ENCODE assay signal across 5 fruit fly cellular contexts in genomic region chr3R:5022426-5022825, dm6.
TF ChIP-seq lines count a peak whose summit lies in the region.

No protein-coding gene starts in this region.

- TF ChIP-seq CTCF in whole organism, embryonic (GFP tag; optimal IDR thresholded peaks at IDR 0.05; lab: Kevin White, UChicago), result no peak

TF ChIP-seq in whole organism, adult, 20 proteins besides CTCF, POLR2A, EP300 and RAD21:
- TF ChIP-seq CG1620 (GFP tag; optimal IDR thresholded peaks at IDR 0.05; lab: Kevin White, UChicago) (no peak), toe (GFP tag; optimal IDR thresholded peaks at IDR 0.05; lab: Kevin White, UChicago) (no peak), CG11617 (GFP tag; optimal IDR thresholded peaks at IDR 0.05; lab: Kevin White, UChicago) (no peak), pad (GFP tag; optimal IDR thresholded peaks at IDR 0.05; lab: Kevin White, UChicago) (no peak), CG33017 (tag; optimal IDR thresholded peaks at IDR 0.05; lab: Kevin White, UChicago) (no peak), CG7045 (GFP tag; optimal IDR thresholded peaks at IDR 0.05; lab: Kevin White, UChicago) (no peak), tj (GFP tag; optimal IDR thresholded peaks at IDR 0.05; lab: Kevin White, UChicago) (peak; percentile 45)

TF ChIP-seq in whole organism, embryonic, 481 proteins besides CTCF, POLR2A, EP300 and RAD21 (continues in another document):
- TF ChIP-seq chm (GFP tag; IDR thresholded peaks at IDR 0.05; lab: Robert Waterston, UW) (peak; percentile 29; the same call in 1 of the 2 replicates), dati (GFP tag; IDR thresholded peaks at IDR 0.05; lab: Robert Waterston, UW) (no peak), lov (optimal IDR thresholded peaks at IDR 0.05; lab: Kevin White, UChicago) (no peak), lov (GFP tag; IDR thresholded peaks at IDR 0.05; lab: Robert Waterston, UW) (0 out of 3 replicates have a peak, but pooled peaks have one; percentile 58), CG17912 (GFP tag; optimal IDR thresholded peaks at IDR 0.05; lab: Kevin White, UChicago) (no peak), CG3407 (GFP tag; optimal IDR thresholded peaks at IDR 0.05; lab: Kevin White, UChicago) (no peak), Atf6 (GFP tag; IDR thresholded peaks at IDR 0.05; lab: Robert Waterston, UW) (no peak), CG7987 (GFP tag; optimal IDR thresholded peaks at IDR 0.05; lab: Kevin White, UChicago) (no peak), CG8281 (tag; optimal IDR thresholded peaks at IDR 0.05; lab: Kevin White, UChicago) (no peak), NC2β (GFP tag; optimal IDR thresholded peaks at IDR 0.05; lab: Kevin White, UChicago) (no peak), CG17361 (GFP tag; IDR thresholded peaks at IDR 0.05; lab: Robert Waterston, UW) (0 out of 3 replicates have a peak, but pooled peaks have one; percentile 16), HLHmδ (GFP tag; optimal IDR thresholded peaks at IDR 0.05; lab: Kevin White, UChicago) (no peak), eve (GFP tag; optimal IDR thresholded peaks at IDR 0.05; lab: Kevin White, UChicago) (no peak), CG12071 (GFP tag; optimal IDR thresholded peaks at IDR 0.05; lab: Kevin White, UChicago) (peak; percentile 12), Rfx (GFP tag; IDR thresholded peaks at IDR 0.05; lab: Robert Waterston, UW) (peak; percentile 21; the same call in 1 of the 2 replicates), NK7.1 (GFP tag; optimal IDR thresholded peaks at IDR 0.05; lab: Kevin White, UChicago) (no peak), CG12104 (GFP tag; optimal IDR thresholded peaks at IDR 0.05; lab: Kevin White, UChicago) (no peak), Med (GFP tag; lab: Kevin White, UChicago) (peak; percentile 51), Nf-YA (GFP tag; IDR thresholded peaks at IDR 0.05; lab: Robert Waterston, UW) (0 out of 2 replicates have a peak, but pooled peaks have one; percentile 14), gfzf (GFP tag; optimal IDR thresholded peaks at IDR 0.05; lab: Kevin White, UChicago) (no peak), mam (GFP tag; optimal IDR thresholded peaks at IDR 0.05; lab: Kevin White, UChicago) (no peak)

TF ChIP-seq in whole organism, prepupa, 60 proteins besides CTCF, POLR2A, EP300 and RAD21:
- TF ChIP-seq CG34406 (GFP tag; optimal IDR thresholded peaks at IDR 0.05; lab: Kevin White, UChicago) (no peak), CG6808 (GFP tag; optimal IDR thresholded peaks at IDR 0.05; lab: Kevin White, UChicago) (no peak), fkh (GFP tag; optimal IDR thresholded peaks at IDR 0.05; lab: Kevin White, UChicago) (peak; percentile 22), dsx (GFP tag; optimal IDR thresholded peaks at IDR 0.05; lab: Kevin White, UChicago; ENCODE audit: poor library complexity, severe bottlenecking) (no peak), CG31627 (GFP tag; optimal IDR thresholded peaks at IDR 0.05; lab: Kevin White, UChicago) (no peak), Sox14 (GFP tag; optimal IDR thresholded peaks at IDR 0.05; lab: Kevin White, UChicago) (no peak), spab (GFP tag; optimal IDR thresholded peaks at IDR 0.05; lab: Kevin White, UChicago) (no peak), CG6163 (GFP tag; IDR thresholded peaks at IDR 0.05; lab: Robert Waterston, UW) (no peak), eg (GFP tag; IDR thresholded peaks at IDR 0.05; lab: Robert Waterston, UW) (no peak), Met (GFP tag; optimal IDR thresholded peaks at IDR 0.05; lab: Kevin White, UChicago) (no peak), pdm3 (GFP tag; optimal IDR thresholded peaks at IDR 0.05; lab: Kevin White, UChicago) (no peak), CG1621 (tag; optimal IDR thresholded peaks at IDR 0.05; lab: Kevin White, UChicago) (peak; percentile 18), Sox15 (GFP tag; optimal IDR thresholded peaks at IDR 0.05; lab: Kevin White, UChicago) (no peak), Eip78C (GFP tag; lab: Kevin White, UChicago) (peak; percentile 27)
TF ChIP-seq in whole organism, prepupa: peak in this region for 3.

TF ChIP-seq in whole organism, pupa, 21 proteins besides CTCF, POLR2A, EP300 and RAD21:
- TF ChIP-seq CG4496 (GFP tag; IDR thresholded peaks at IDR 0.05; lab: Robert Waterston, UW), result peak; percentile 37; the same call in 1 of the 3 replicates
- no peak for TF ChIP-seq EcR (GFP tag; optimal IDR thresholded peaks at IDR 0.05; lab: Kevin White, UChicago)

TF ChIP-seq in whole organism, wandering third instar larva, 38 proteins besides CTCF, POLR2A, EP300 and RAD21:
- TF ChIP-seq Myc (optimal IDR thresholded peaks at IDR 0.05; lab: Kevin White, UChicago) (no peak), fru (GFP tag; optimal IDR thresholded peaks at IDR 0.05; lab: Kevin White, UChicago) (no peak), Hr83 (GFP tag; optimal IDR thresholded peaks at IDR 0.05; lab: Kevin White, UChicago; ENCODE audit: poor library complexity, severe bottlenecking) (peak; percentile 20)
